1 worm cellular context compared by ENCODE assay signal in the genomic region with DNA sequence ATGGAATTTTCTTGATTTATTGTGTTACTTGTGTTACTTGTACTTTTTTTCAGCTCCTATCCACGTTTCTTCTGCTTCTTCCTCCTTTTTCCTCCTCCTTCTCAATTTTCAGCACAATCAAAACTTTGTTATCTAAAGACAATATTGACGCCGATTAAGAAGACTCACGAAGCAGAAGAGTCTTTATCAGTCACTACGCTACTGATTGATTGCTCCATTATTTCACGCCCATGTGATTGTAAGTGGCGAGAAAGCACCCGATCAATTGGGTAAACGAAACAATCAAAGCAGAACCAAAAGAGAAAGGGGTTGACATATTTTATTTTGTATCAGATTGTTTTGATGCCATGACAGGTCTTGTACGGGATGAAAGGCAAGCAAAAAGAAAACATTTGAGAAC.
TF ChIP-seq lines count a peak whose summit lies in the region.

A gene (plus strand): TSS at position 392 of the 400 bp plus-strand sequence.

TF ChIP-seq in whole organism, L4 larva, 104 proteins besides CTCF, POLR2A, EP300 and RAD21 (continued from another document):
- TF ChIP-seq zip-11 (GFP tag; IDR thresholded peaks at IDR 0.05; lab: Robert Waterston, UW) (no peak), php-3 (GFP tag; IDR thresholded peaks at IDR 0.05; lab: Robert Waterston, UW) (peak; percentile 93), mxl-2 (GFP tag; conservative IDR thresholded peaks at IDR 0.05; lab: Robert Waterston, UW) (no peak), ceh-82 (tag; optimal IDR thresholded peaks at IDR 0.05; lab: Kevin White, UChicago) (no peak), hlh-30 (tag; optimal IDR thresholded peaks at IDR 0.05; lab: Kevin White, UChicago; ENCODE audit: insufficient read depth) (peak; percentile 29), tra-1 (GFP tag; IDR thresholded peaks at IDR 0.05; lab: Robert Waterston, UW) (peak; percentile 56; the same call in 1 of the 2 replicates)
